Worm (Caenorhabditis elegans) whole organism, L1 larva: ENCODE results near the gene Y53F4B.9.
"Not testable (repeated sequence)": the region's sequence is repeated elsewhere in the genome, so short reads cannot be mapped to it uniquely, and the experiment has no call there.

Experiments used
- aly-2 ChIP-seq: fragments of 150-350 bp; optimal IDR thresholded peaks from 2 replicates; lab custom pipeline; 2014; ENCODE audit warnings: missing biosample characterization, missing genetic modification characterization
- ces-1 ChIP-seq: fragments of 150-350 bp; optimal IDR thresholded peaks from 2 replicates; lab custom pipeline; 2014; ENCODE audit warnings: missing biosample characterization, missing genetic modification reagents, missing genetic modification characterization
- fkh-4 ChIP-seq: sonication (generic microtip); optimal IDR thresholded peaks from 2 replicates; lab custom pipeline; 2016; ENCODE audit warnings: missing compliant biosample characterization, missing genetic modification characterization, borderline replicate concordance
- unc-62 ChIP-seq: fragments of 150-350 bp; optimal IDR thresholded peaks from 2 replicates; lab custom pipeline; 2014; ENCODE audit warnings: missing biosample characterization, missing genetic modification reagents, missing genetic modification characterization
- ztf-11 ChIP-seq, 2 experiments: sonication (generic microtip); optimal IDR thresholded peaks; 2 replicates each; lab custom pipeline; 2016 to 2017; ENCODE audit warnings: missing genetic modification characterization in 2 of 2, missing biosample characterization in 1 of 2, missing compliant biosample characterization in 1 of 2

- TF ChIP-seq fkh-4 (tag; lab: Kevin White, UChicago); unc-62; ces-1 (GFP tag; lab: Kevin White, UChicago); ztf-11 (tag; optimal IDR thresholded peaks at IDR 0.05; lab: Kevin White, UChicago); aly-2 (tag; lab: Kevin White, UChicago): not testable (repeated sequence)
Observed at ce11 chrII:15042783-15043182, 32.6 kb upstream of the Y53F4B.9 start.
